Worm (Caenorhabditis elegans): ENCODE measurements around the gene nipa-1.

nipa-1 gene

ce11 chrIII:3065876-3066509 lies 60.9 kb downstream of the nipa-1 start:
- TF ChIP-seq madf-10 (tag; optimal IDR thresholded peaks at IDR 0.05) (no peak), T26A5.8 (tag; optimal IDR thresholded peaks at IDR 0.05) (no peak), D2030.7 (GFP tag; IDR thresholded peaks at IDR 0.05) (no peak), nhr-120 (GFP tag; IDR thresholded peaks at IDR 0.05) (no peak), dpl-1 (GFP tag; optimal IDR thresholded peaks at IDR 0.05) (no peak), athp-1 (tag; optimal IDR thresholded peaks at IDR 0.05) (no peak), ama-1 (optimal IDR thresholded peaks at IDR 0.05) (no peak), ama-1 (GFP tag; optimal IDR thresholded peaks at IDR 0.05) (no peak), lin-26 (GFP tag; IDR thresholded peaks at IDR 0.05) (no peak), attf-5 (GFP tag; optimal IDR thresholded peaks at IDR 0.05) (peak; percentile 69), F39B2.1 (GFP tag; IDR thresholded peaks at IDR 0.05) (no peak), efl-1 (GFP tag; optimal IDR thresholded peaks at IDR 0.05) (no peak), ceh-27 (GFP tag; optimal IDR thresholded peaks at IDR 0.05) (peak; percentile 59), Y53F4B.3 (GFP tag; IDR thresholded peaks at IDR 0.05) (no peak), ceh-58 (GFP tag; IDR thresholded peaks at IDR 0.05) (no peak), sdz-38 (tag; optimal IDR thresholded peaks at IDR 0.05) (no peak), dpff-1 (tag; optimal IDR thresholded peaks at IDR 0.05) (no peak), ztf-18 (tag; optimal IDR thresholded peaks at IDR 0.05) (no peak), chd-7 (tag; optimal IDR thresholded peaks at IDR 0.05) (no peak), zfh-2 (GFP tag; conservative IDR thresholded peaks at IDR 0.05) (0 out of 2 replicates have a peak, but pooled peaks have one; percentile 35), ztf-6 (GFP tag; IDR thresholded peaks at IDR 0.05) (no peak), K12H6.12 (tag; optimal IDR thresholded peaks at IDR 0.05) (no peak), hsf-1 (GFP tag; IDR thresholded peaks at IDR 0.05) (no peak), lsy-27 (tag; optimal IDR thresholded peaks at IDR 0.05; ENCODE audit: borderline replicate concordance, insufficient read depth) (no peak), somi-1 (GFP tag; optimal IDR thresholded peaks at IDR 0.05) (peak; percentile 42), nhr-179 (tag; optimal IDR thresholded peaks at IDR 0.05) (no peak), snpc-1.1 (tag; optimal IDR thresholded peaks at IDR 0.05; ENCODE audit: insufficient read depth) (no peak), sea-2 (GFP tag; IDR thresholded peaks at IDR 0.05) (no peak), lin-40 (tag; optimal IDR thresholded peaks at IDR 0.05) (peak; percentile 54), snpc-3.4 (tag; optimal IDR thresholded peaks at IDR 0.05) (no peak), lsl-1 (GFP tag; optimal IDR thresholded peaks at IDR 0.05) (no peak), madf-8 (GFP tag; conservative IDR thresholded peaks at IDR 0.05) (no peak), F23B12.7 (tag; optimal IDR thresholded peaks at IDR 0.05; ENCODE audit: insufficient read depth) (no peak), nhr-27 (tag; optimal IDR thresholded peaks at IDR 0.05) (no peak), hlh-12 (tag; optimal IDR thresholded peaks at IDR 0.05) (no peak), attf-3 (GFP tag; conservative IDR thresholded peaks at IDR 0.05) (no peak), fkh-3 (tag; optimal IDR thresholded peaks at IDR 0.05) (no peak), nhr-90 (tag; optimal IDR thresholded peaks at IDR 0.05) (no peak), ztf-25 (GFP tag; IDR thresholded peaks at IDR 0.05) (no peak), egl-44 (GFP tag; IDR thresholded peaks at IDR 0.05) (no peak), T07F8.4 (tag; optimal IDR thresholded peaks at IDR 0.05) (no peak), let-526 (GFP tag; IDR thresholded peaks at IDR 0.05) (no peak), ztf-3 (GFP tag; optimal IDR thresholded peaks at IDR 0.05) (no peak), lin-54 (GFP tag; optimal IDR thresholded peaks at IDR 0.05) (no peak), ceh-40 (GFP tag; IDR thresholded peaks at IDR 0.05) (no peak), egrh-3 (GFP tag; IDR thresholded peaks at IDR 0.05) (peak; percentile 43), mcd-1 (GFP tag; IDR thresholded peaks at IDR 0.05) (peak; percentile 64), Y67H2A.10 (GFP tag; conservative IDR thresholded peaks at IDR 0.05) (no peak), F10E7.11 (tag; optimal IDR thresholded peaks at IDR 0.05) (no peak)
